Worm (Caenorhabditis elegans) whole organism, young adult: Measurements from ENCODE around the gene smr-1.

Experiments
- B0019.2 ChIP-seq: fragments of 200-800 bp; sonication (Bioruptor generic); conservative IDR thresholded peaks from 2 replicates; pipeline ENCODE4 v1.3.6; 2022; ENCODE audit warnings: missing genetic modification reagents, missing genetic modification characterization, missing compliant biosample characterization
- D2030.7 ChIP-seq: fragments of 200-800 bp; sonication (Bioruptor generic); IDR thresholded peaks from 2 replicates; pipeline ENCODE4 v1.3.6; 2022; ENCODE audit warnings: missing genetic modification reagents, missing genetic modification characterization, missing compliant biosample characterization
- ama-1 ChIP-seq, 3 experiments: fragments of 150-350 bp in 1 of 3; sonication (generic microtip) in 2 of 3; optimal IDR thresholded peaks; 2 replicates each; lab custom pipeline; 2014 to 2018; ENCODE audit warnings: missing biosample characterization in 2 of 3, missing genetic modification characterization in 2 of 3, missing genetic modification reagents in 2 of 3
- aptf-2 ChIP-seq: fragments of 200-800 bp; sonication (Bioruptor generic); conservative IDR thresholded peaks from 2 replicates; pipeline ENCODE4 v1.3.6; 2022; ENCODE audit warnings: missing genetic modification reagents, missing genetic modification characterization, missing compliant biosample characterization
- ceh-79 ChIP-seq: sonication (generic microtip); optimal IDR thresholded peaks from 2 replicates; lab custom pipeline; 2017; ENCODE audit warnings: mild to moderate bottlenecking, missing genetic modification characterization, missing compliant biosample characterization
- egrh-3 ChIP-seq: fragments of 200-800 bp; sonication (Bioruptor generic); IDR thresholded peaks from 2 replicates; pipeline ENCODE4 v1.3.6; 2022; ENCODE audit warnings: missing genetic modification reagents, missing genetic modification characterization, missing compliant biosample characterization
- hmg-20 ChIP-seq: fragments of 200-800 bp; sonication (Bioruptor generic); IDR thresholded peaks from 2 replicates; pipeline ENCODE4 v1.3.6; 2022; ENCODE audit warnings: missing genetic modification reagents, missing genetic modification characterization, missing compliant biosample characterization
- nhr-27 ChIP-seq: fragments of 200-800 bp; sonication (Bioruptor generic); optimal IDR thresholded peaks from 2 replicates; lab custom pipeline; 2018; ENCODE audit warnings: mild to moderate bottlenecking, missing genetic modification characterization, moderate library complexity, missing compliant biosample characterization
- rcor-1 ChIP-seq: fragments of 200-800 bp; sonication (Bioruptor generic); IDR thresholded peaks from 2 replicates; pipeline ENCODE4 v1.3.6; 2022; ENCODE audit warnings: missing genetic modification reagents, missing genetic modification characterization, missing compliant biosample characterization
- unc-62 ChIP-seq: fragments of 150-350 bp; optimal IDR thresholded peaks from 2 replicates; lab custom pipeline; 2014; ENCODE audit warnings: missing biosample characterization, missing genetic modification reagents, missing genetic modification characterization
- xnd-1 ChIP-seq: sonication (generic microtip); optimal IDR thresholded peaks from 2 replicates; lab custom pipeline; 2016; ENCODE audit warnings: missing genotype, missing genetic modification reagents, missing genetic modification characterization, missing compliant biosample characterization
- ztf-18 ChIP-seq: sonication (generic microtip); optimal IDR thresholded peaks from 2 replicates; lab custom pipeline; 2016; ENCODE audit warnings: missing genotype, mild to moderate bottlenecking, missing genetic modification characterization, missing compliant biosample characterization
- ztf-3 ChIP-seq: fragments of 200-800 bp; sonication (Bioruptor generic); optimal IDR thresholded peaks from 2 replicates; lab custom pipeline; 2018; ENCODE audit warnings: mild to moderate bottlenecking, missing genetic modification characterization, missing compliant biosample characterization

DNA sequence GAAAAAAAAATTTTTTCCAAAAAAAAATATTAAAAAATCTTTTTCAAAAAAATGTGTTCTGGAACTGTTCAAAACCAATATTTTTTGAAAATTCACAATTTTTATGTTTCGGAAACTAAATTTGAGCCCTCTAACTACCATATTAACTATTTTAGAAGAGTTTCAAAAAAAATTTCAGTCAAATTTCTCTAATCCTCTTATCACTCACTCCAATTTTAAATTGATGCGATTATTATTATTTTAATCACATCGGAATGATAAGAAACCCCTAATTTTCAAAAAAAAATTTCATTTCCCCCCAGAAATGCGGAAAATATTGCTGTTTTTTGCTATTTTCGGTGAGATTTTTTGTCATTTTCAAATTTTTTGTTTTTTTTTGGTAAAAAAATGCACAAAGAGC is 38.8 kb downstream of the smr-1 start, which contains the start of gene nspg-8:
- no peak for TF ChIP-seq nhr-27
- TF ChIP-seq aptf-2 (GFP tag; lab: Robert Waterston, UW), result no peak
- no peak for TF ChIP-seq egrh-3 (GFP tag; lab: Robert Waterston, UW)
- no peak for TF ChIP-seq unc-62 (GFP tag; lab: Kevin White, UChicago)
- no peak for TF ChIP-seq ztf-3 (GFP tag; lab: Kevin White, UChicago)
- TF ChIP-seq xnd-1 (tag; lab: Kevin White, UChicago), result no peak
- TF ChIP-seq ztf-18 (tag; lab: Kevin White, UChicago), result no peak
- no peak for TF ChIP-seq B0019.2 (GFP tag; lab: Robert Waterston, UW)
- TF ChIP-seq ceh-79 (tag; lab: Kevin White, UChicago), result no peak
- TF ChIP-seq ama-1 (optimal IDR thresholded peaks at IDR 0.05; lab: Kevin White, UChicago), result no peak
- TF ChIP-seq ama-1 (GFP tag; optimal IDR thresholded peaks at IDR 0.05; lab: Kevin White, UChicago), result no peak
- TF ChIP-seq hmg-20 (GFP tag; lab: Robert Waterston, UW), result no peak
- TF ChIP-seq rcor-1 (GFP tag; lab: Robert Waterston, UW), result no peak
- TF ChIP-seq D2030.7 (GFP tag; lab: Robert Waterston, UW), result no peak
